Worm (Caenorhabditis elegans) whole organism, L3 larva: ENCODE results near the gene Y41C4A.11.

ENCODE experiments used
- ceh-9 ChIP-seq: sonication (generic microtip); optimal IDR thresholded peaks from 2 replicates; lab custom pipeline; 2018; ENCODE audit warnings: missing biosample characterization, missing genetic modification characterization
- pha-4 ChIP-seq: fragments of 150-350 bp; optimal IDR thresholded peaks from 2 replicates; lab custom pipeline; 2014; ENCODE audit warnings: missing biosample characterization, missing genetic modification reagents, missing genetic modification characterization
- unc-62 ChIP-seq: fragments of 150-350 bp; sonication (generic microtip); optimal IDR thresholded peaks from 4 replicates; lab custom pipeline; 2014; ENCODE audit warnings: missing biosample characterization, missing genetic modification reagents, missing genetic modification characterization
- ztf-11 ChIP-seq: fragments of 150-350 bp; optimal IDR thresholded peaks from 2 replicates; lab custom pipeline; 2014; ENCODE audit warnings: missing biosample characterization, missing genetic modification characterization

DNA sequence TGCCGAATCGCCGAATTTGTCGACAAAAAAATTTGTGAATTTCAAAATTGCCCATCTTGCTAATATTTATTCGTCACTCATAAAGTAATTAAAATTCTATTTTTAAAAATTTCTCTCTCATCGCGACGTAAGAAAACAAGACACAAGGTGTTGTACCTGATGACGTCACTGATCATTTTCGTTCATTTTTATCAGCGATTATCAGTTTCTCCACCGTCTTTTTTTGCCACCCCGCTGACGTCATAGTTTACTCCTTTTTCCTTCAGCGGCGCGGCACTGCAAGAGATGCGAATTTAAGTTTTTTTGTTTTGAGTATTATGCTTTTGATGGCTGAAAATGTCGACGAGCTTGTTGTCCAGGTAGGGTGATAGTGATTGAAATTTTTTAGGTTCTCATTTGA, 34.9 kb upstream of the Y41C4A.11 start:
- no peak for TF ChIP-seq ztf-11 (tag; lab: Kevin White, UChicago)
- TF ChIP-seq unc-62, result no peak
- TF ChIP-seq pha-4 (tag; lab: Kevin White, UChicago), result peak; percentile 31
- TF ChIP-seq ceh-9 (tag; lab: Kevin White, UChicago), result no peak
